Fruit fly (Drosophila melanogaster) whole organism, embryonic: Measurements from ENCODE around the gene CG2444.

Experiments
- Ada2b ChIP-seq: fragments of 200-800 bp; sonication (Bioruptor generic); IDR thresholded peaks from 2 replicates; pipeline ENCODE4 v1.3.6; 2022; ENCODE audit warnings: missing biosample characterization, missing genetic modification characterization
- Atf3 ChIP-seq: fragments of 200-800 bp; sonication (Bioruptor generic); optimal IDR thresholded peaks from 3 replicates; lab custom pipeline; 2016; ENCODE audit warnings: missing biosample characterization, missing genetic modification characterization
- B-H1 ChIP-seq: fragments of 200-800 bp; sonication (Bioruptor generic); IDR thresholded peaks from 3 replicates; pipeline ENCODE4 v1.3.6; 2022; ENCODE audit warnings: missing biosample characterization, missing genetic modification characterization
- CG10147 ChIP-seq: fragments of 200-800 bp; sonication (Bioruptor generic); optimal IDR thresholded peaks from 2 replicates; lab custom pipeline; 2019; ENCODE audit warnings: missing biosample characterization, mild to moderate bottlenecking, missing genetic modification characterization, moderate library complexity
- CG10267 ChIP-seq: fragments of 200-800 bp; sonication (Bioruptor generic); optimal IDR thresholded peaks from 2 replicates; lab custom pipeline; 2018; ENCODE audit warnings: missing biosample characterization, mild to moderate bottlenecking, missing genetic modification characterization, moderate library complexity
- CG10543 ChIP-seq: fragments of 200-800 bp; sonication (Bioruptor generic); optimal IDR thresholded peaks from 3 replicates; lab custom pipeline; 2017; ENCODE audit warnings: missing biosample characterization, mild to moderate bottlenecking, missing genetic modification characterization, moderate library complexity
- CG12299 ChIP-seq: fragments of 200-800 bp; sonication (Bioruptor generic); optimal IDR thresholded peaks from 2 replicates; lab custom pipeline; 2018; ENCODE audit warnings: missing biosample characterization, mild to moderate bottlenecking, missing genetic modification characterization
- CG12391 ChIP-seq: fragments of 200-800 bp; sonication (Bioruptor generic); optimal IDR thresholded peaks from 3 replicates; lab custom pipeline; 2018; ENCODE audit warnings: missing biosample characterization, mild to moderate bottlenecking, missing genetic modification characterization, moderate library complexity
- CG13296 ChIP-seq: fragments of 200-800 bp; sonication (Bioruptor generic); optimal IDR thresholded peaks from 3 replicates; lab custom pipeline; 2018; ENCODE audit warnings: missing biosample characterization, mild to moderate bottlenecking, missing genetic modification characterization
- CG14050 ChIP-seq: fragments of 200-800 bp; sonication (Bioruptor generic); IDR thresholded peaks from 3 replicates; pipeline ENCODE4 v1.3.6; 2022; ENCODE audit warnings: missing biosample characterization, missing genetic modification characterization
- CG15479 ChIP-seq: fragments of 200-800 bp; sonication (Bioruptor generic); optimal IDR thresholded peaks from 3 replicates; lab custom pipeline; 2019; ENCODE audit warnings: missing biosample characterization, mild to moderate bottlenecking, missing genetic modification characterization, moderate library complexity
- CG17361 ChIP-seq: fragments of 200-800 bp; sonication (Bioruptor generic); IDR thresholded peaks from 3 replicates; pipeline ENCODE4 v1.3.6; 2022; ENCODE audit warnings: missing biosample characterization, missing genetic modification characterization
- CG2199 ChIP-seq: fragments of 200-800 bp; sonication (Bioruptor generic); IDR thresholded peaks from 3 replicates; pipeline ENCODE4 v1.3.6; 2022; ENCODE audit warnings: missing biosample characterization, missing genetic modification characterization
- CG2712 ChIP-seq: fragments of 200-800 bp; optimal IDR thresholded peaks from 3 replicates; lab custom pipeline; 2019; ENCODE audit warnings: missing biosample characterization, mild to moderate bottlenecking, missing genetic modification characterization, moderate library complexity
- CG34422 ChIP-seq: fragments of 200-800 bp; sonication (Bioruptor generic); IDR thresholded peaks from 3 replicates; pipeline ENCODE4 v1.3.6; 2022; ENCODE audit warnings: missing biosample characterization, missing genetic modification characterization
- CG4617 ChIP-seq: fragments of 200-800 bp; sonication (Bioruptor generic); optimal IDR thresholded peaks from 3 replicates; lab custom pipeline; 2016; ENCODE audit warnings: missing biosample characterization, missing genetic modification characterization, borderline replicate concordance
- CG4707 ChIP-seq: fragments of 200-800 bp; sonication (Bioruptor generic); optimal IDR thresholded peaks from 2 replicates; lab custom pipeline; 2018; ENCODE audit warnings: missing biosample characterization, mild to moderate bottlenecking, missing genetic modification characterization, moderate library complexity
- CG8290 ChIP-seq, 3 experiments: fragments of 200-800 bp; sonication (Bioruptor generic); optimal IDR thresholded peaks; 2 replicates each; lab custom pipeline; 2016 to 2019; ENCODE audit warnings: missing biosample characterization in 3 of 3, missing genetic modification characterization in 3 of 3, mild to moderate bottlenecking in 2 of 3, moderate library complexity in 1 of 3
- CG9817 ChIP-seq: fragments of 200-800 bp; sonication (Bioruptor generic); optimal IDR thresholded peaks from 2 replicates; lab custom pipeline; 2018; ENCODE audit warnings: missing biosample characterization, mild to moderate bottlenecking, missing genetic modification characterization, moderate library complexity
- Deaf1 ChIP-seq: fragments of 200-800 bp; optimal IDR thresholded peaks from 3 replicates; lab custom pipeline; 2019; ENCODE audit warnings: missing biosample characterization, mild to moderate bottlenecking, missing genetic modification characterization, moderate library complexity
- Dek ChIP-seq: fragments of 200-800 bp; sonication (Bioruptor generic); optimal IDR thresholded peaks from 3 replicates; lab custom pipeline; 2019; ENCODE audit warnings: missing biosample characterization, mild to moderate bottlenecking, missing genetic modification characterization, moderate library complexity
- Dfd ChIP-seq, 2 experiments: fragments of >200 bp; optimal IDR thresholded peaks; 2 replicates each; lab custom pipeline; 2017; ENCODE audit warnings: missing biosample characterization in 2 of 2, missing genetic modification characterization in 2 of 2
- HHEX ChIP-seq: fragments of 200-800 bp; sonication (Bioruptor generic); optimal IDR thresholded peaks from 3 replicates; lab custom pipeline; 2017; ENCODE audit warnings: missing biosample characterization, mild to moderate bottlenecking, missing genetic modification characterization, missing genetic modification reagents
- NFAT ChIP-seq: fragments of 200-800 bp; sonication (Bioruptor generic); IDR thresholded peaks from 2 replicates; pipeline ENCODE4 v1.3.6; 2022; ENCODE audit warnings: missing biosample characterization, missing genetic modification characterization
- Opbp ChIP-seq: fragments of 200-800 bp; sonication (Bioruptor generic); IDR thresholded peaks from 3 replicates; pipeline ENCODE4 v1.3.6; 2022; ENCODE audit warnings: missing biosample characterization, missing genetic modification characterization; ENCODE audit not compliant: partially characterized antibody
- Optix ChIP-seq: fragments of 200-800 bp; sonication (Bioruptor generic); IDR thresholded peaks from 3 replicates; pipeline ENCODE4 v1.3.6; 2022; ENCODE audit warnings: missing biosample characterization, missing genetic modification characterization
- Pdp1 ChIP-seq, 2 experiments: fragments of 200-800 bp; sonication (Bioruptor generic); optimal IDR thresholded peaks; 3 replicates each; lab custom pipeline; 2016; ENCODE audit warnings: missing biosample characterization in 2 of 2, missing genetic modification characterization in 2 of 2, mild to moderate bottlenecking in 1 of 2, moderate library complexity in 1 of 2
- Ssrp ChIP-seq: fragments of 200-800 bp; sonication (Bioruptor generic); optimal IDR thresholded peaks from 2 replicates; lab custom pipeline; 2018; ENCODE audit warnings: missing biosample characterization, mild to moderate bottlenecking, missing genetic modification characterization, moderate library complexity
- TFAM ChIP-seq: fragments of 200-800 bp; sonication (Bioruptor generic); optimal IDR thresholded peaks from 2 replicates; lab custom pipeline; 2017; ENCODE audit warnings: missing biosample characterization, missing genetic modification characterization, inconsistent platforms
- ac ChIP-seq: fragments of 200-800 bp; sonication (Bioruptor generic); optimal IDR thresholded peaks from 3 replicates; lab custom pipeline; 2017; ENCODE audit warnings: missing biosample characterization, mild to moderate bottlenecking, missing genetic modification characterization
- al ChIP-seq: fragments of 200-800 bp; sonication (Bioruptor generic); IDR thresholded peaks from 2 replicates; pipeline ENCODE4 v1.3.6; 2022; ENCODE audit warnings: missing biosample characterization, missing genetic modification characterization
- az2 ChIP-seq: fragments of 200-800 bp; sonication (Bioruptor generic); optimal IDR thresholded peaks from 3 replicates; lab custom pipeline; 2016; ENCODE audit warnings: missing biosample characterization, missing genetic modification characterization
- cad ChIP-seq: fragments of >200 bp; optimal IDR thresholded peaks from 2 replicates; lab custom pipeline; 2017; ENCODE audit warnings: missing biosample characterization, missing genetic modification characterization
- chinmo ChIP-seq: fragments of 200-800 bp; sonication (Bioruptor generic); IDR thresholded peaks from 4 replicates; pipeline ENCODE4 v1.3.6; 2022; ENCODE audit warnings: missing biosample characterization, missing genetic modification characterization; ENCODE audit not compliant: partially characterized antibody
- chm ChIP-seq: fragments of 200-800 bp; sonication (Bioruptor generic); IDR thresholded peaks from 2 replicates; pipeline ENCODE4 v1.3.6; 2022; ENCODE audit warnings: missing biosample characterization, missing genetic modification characterization
- dati ChIP-seq: fragments of 200-800 bp; sonication (Bioruptor generic); IDR thresholded peaks from 2 replicates; pipeline ENCODE4 v1.3.6; 2022; ENCODE audit warnings: missing biosample characterization, missing genetic modification characterization
- dmrt99B ChIP-seq: fragments of 200-800 bp; sonication (Bioruptor generic); optimal IDR thresholded peaks from 2 replicates; lab custom pipeline; 2018; ENCODE audit warnings: missing biosample characterization, mild to moderate bottlenecking, missing genetic modification characterization, moderate library complexity
- gem ChIP-seq: fragments of 200-800 bp; sonication (Bioruptor generic); optimal IDR thresholded peaks from 2 replicates; lab custom pipeline; 2019; ENCODE audit warnings: missing biosample characterization, mild to moderate bottlenecking, missing genetic modification characterization, moderate library complexity
- gt ChIP-seq: fragments of 200-800 bp; sonication (Bioruptor generic); IDR thresholded peaks from 2 replicates; pipeline ENCODE4 v1.3.6; 2022; ENCODE audit warnings: missing biosample characterization, missing genetic modification characterization
- mirr ChIP-seq: fragments of 200-800 bp; sonication (Bioruptor generic); optimal IDR thresholded peaks from 3 replicates; lab custom pipeline; 2018; ENCODE audit warnings: missing biosample characterization, mild to moderate bottlenecking, missing genetic modification characterization
- oc ChIP-seq: fragments of 200-800 bp; sonication (Bioruptor generic); optimal IDR thresholded peaks from 2 replicates; lab custom pipeline; 2018; ENCODE audit warnings: missing biosample characterization, mild to moderate bottlenecking, missing genetic modification characterization, moderate library complexity
- pnt ChIP-seq: fragments of 200-800 bp; sonication (Bioruptor generic); optimal IDR thresholded peaks from 3 replicates; lab custom pipeline; 2016; ENCODE audit warnings: missing biosample characterization, missing genetic modification characterization
- pros ChIP-seq: fragments of 200-800 bp; sonication (Bioruptor generic); optimal IDR thresholded peaks from 3 replicates; lab custom pipeline; 2019; ENCODE audit warnings: missing biosample characterization, mild to moderate bottlenecking, missing genetic modification characterization, moderate library complexity
- psq ChIP-seq: fragments of 200-800 bp; sonication (Bioruptor generic); optimal IDR thresholded peaks from 2 replicates; lab custom pipeline; 2017; ENCODE audit warnings: missing biosample characterization, missing genetic modification characterization
- tup ChIP-seq: fragments of 200-800 bp; sonication (Bioruptor generic); optimal IDR thresholded peaks from 2 replicates; lab custom pipeline; 2016; ENCODE audit warnings: missing biosample characterization, mild to moderate bottlenecking, missing genetic modification characterization, moderate library complexity
- vfl ChIP-seq: fragments of 200-800 bp; sonication (Bioruptor generic); optimal IDR thresholded peaks from 2 replicates; lab custom pipeline; 2016; ENCODE audit warnings: missing biosample characterization, missing genetic modification characterization
- wdn ChIP-seq: fragments of 200-800 bp; sonication (Bioruptor generic); IDR thresholded peaks from 2 replicates; pipeline ENCODE4 v1.3.6; 2022; ENCODE audit warnings: missing biosample characterization, missing genetic modification characterization
- zen2 ChIP-seq: fragments of 200-800 bp; sonication (Bioruptor generic); IDR thresholded peaks from 3 replicates; pipeline ENCODE4 v1.3.6; 2022; ENCODE audit warnings: missing biosample characterization, missing genetic modification characterization; ENCODE audit not compliant: partially characterized antibody

The CG2444 gene

DNA sequence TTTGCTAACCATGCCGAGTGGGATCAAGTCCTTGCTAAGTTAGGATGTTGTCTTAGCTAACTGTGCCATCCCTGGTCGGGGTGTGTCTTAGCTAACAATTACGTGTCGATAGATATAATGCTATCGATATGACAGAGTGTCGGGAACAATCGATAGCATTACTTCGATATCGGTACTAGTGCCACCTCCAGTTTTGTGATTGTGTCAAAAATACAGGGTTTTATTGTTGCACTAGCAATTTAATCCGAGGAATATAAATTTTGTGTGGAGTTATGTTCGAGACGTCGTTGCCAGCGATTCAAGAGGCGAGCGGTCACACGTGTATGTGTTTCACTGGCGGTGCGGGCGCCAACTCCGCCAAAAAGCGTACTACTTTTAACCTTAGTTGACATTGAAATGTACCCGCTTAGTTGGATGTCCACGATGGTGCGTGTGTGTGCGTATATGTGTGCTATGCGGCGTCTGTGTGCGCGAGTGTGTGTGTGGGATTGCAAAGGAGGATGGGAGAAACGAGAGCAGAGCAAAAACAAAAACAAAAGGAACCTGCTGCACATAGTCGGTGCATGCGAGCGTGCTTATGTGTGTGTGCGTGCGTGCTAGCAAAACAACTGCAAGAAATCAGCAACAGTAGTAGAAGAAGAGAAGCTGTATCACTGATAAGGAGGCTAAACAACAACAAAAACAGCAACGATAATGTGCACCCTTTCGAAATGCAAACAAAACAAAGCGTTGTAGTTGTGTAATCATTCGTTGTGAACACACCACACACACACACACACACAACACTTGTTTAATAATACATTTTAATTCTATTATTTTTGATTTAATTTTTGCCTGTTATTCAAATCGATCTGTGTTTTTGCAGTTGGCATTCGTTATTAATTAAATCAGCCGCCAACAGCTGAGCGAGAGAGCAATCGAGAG lies 9.9 kb downstream of the CG2444 start, which contains the start of gene PhKgamma (continued):
- TF ChIP-seq mirr (GFP tag; lab: Kevin White, UChicago) (no peak), Pdp1 (GFP tag; optimal IDR thresholded peaks at IDR 0.05; lab: Kevin White, UChicago) (peak in 1 of 2 experiments; percentile 84), CG17361 (no peak; the same call in 2 of the 3 replicates), ac (GFP tag; lab: Kevin White, UChicago) (no peak), Opbp (peak; percentile 96), chm (no peak), CG15479 (GFP tag; lab: Kevin White, UChicago) (peak; percentile 96), tup (GFP tag; lab: Kevin White, UChicago) (no peak), CG8290 (GFP tag; optimal IDR thresholded peaks at IDR 0.05; lab: Kevin White, UChicago) (peak; percentile 64), CG8290 (tag; optimal IDR thresholded peaks at IDR 0.05; lab: Kevin White, UChicago) (peak in 1 of 2 experiments; percentile 95), CG2199 (GFP tag; lab: Robert Waterston, UW) (no peak), az2 (GFP tag; lab: Kevin White, UChicago) (no peak), vfl (GFP tag; lab: Kevin White, UChicago) (no peak), CG10267 (tag; lab: Kevin White, UChicago) (peak; percentile 64), Ada2b (no peak), CG10147 (GFP tag; lab: Kevin White, UChicago) (peak; percentile 8), CG4617 (GFP tag; lab: Kevin White, UChicago) (peak; percentile 52), dati (GFP tag; lab: Robert Waterston, UW) (no peak), HHEX (no peak), CG9817 (tag; lab: Kevin White, UChicago) (peak; percentile 30), TFAM (GFP tag; lab: Kevin White, UChicago) (no peak), CG4707 (GFP tag; lab: Kevin White, UChicago) (no peak), dmrt99B (no peak), Dek (tag; lab: Kevin White, UChicago) (no peak), CG14050 (GFP tag; lab: Robert Waterston, UW) (no peak), gt (GFP tag; lab: Robert Waterston, UW) (no peak), chinmo (GFP tag; lab: Robert Waterston, UW) (peak; percentile 94), pros (GFP tag; lab: Kevin White, UChicago) (no peak), cad (GFP tag; lab: Kevin White, UChicago) (peak; percentile 17), oc (peak; percentile 40), Optix (GFP tag; lab: Robert Waterston, UW) (no peak), CG12299 (tag; lab: Kevin White, UChicago) (peak; percentile 43), al (GFP tag; lab: Robert Waterston, UW) (no peak), Ssrp (tag; lab: Kevin White, UChicago) (no peak), gem (tag; lab: Kevin White, UChicago) (peak; percentile 21), CG13296 (no peak), zen2 (peak; percentile 87), Deaf1 (tag; lab: Kevin White, UChicago) (no peak), CG10543 (GFP tag; lab: Kevin White, UChicago) (peak; percentile 36), psq (no peak), CG12391 (peak; percentile 46), Dfd (GFP tag; optimal IDR thresholded peaks at IDR 0.05; lab: Kevin White, UChicago) (no peak), B-H1 (no peak), pnt (GFP tag; lab: Kevin White, UChicago) (no peak), CG2712 (peak; percentile 43), wdn (GFP tag; lab: Robert Waterston, UW) (no peak), CG34422 (GFP tag; lab: Robert Waterston, UW) (no peak), NFAT (GFP tag; lab: Robert Waterston, UW) (peak; percentile 42; the same call in 1 of the 2 replicates), Atf3 (GFP tag; lab: Kevin White, UChicago) (no peak)
